Worm (Caenorhabditis elegans): ENCODE measurements around the gene F54B11.5.

- TF ChIP-seq madf-2 (tag; optimal IDR thresholded peaks at IDR 0.05), result no peak
- no peak for TF ChIP-seq unc-55 (GFP tag; optimal IDR thresholded peaks at IDR 0.05)
- TF ChIP-seq rnt-1 (tag; optimal IDR thresholded peaks at IDR 0.05), result no peak
- TF ChIP-seq pqm-1 (tag; optimal IDR thresholded peaks at IDR 0.05), result no peak
- no peak for TF ChIP-seq nhr-11 (tag; optimal IDR thresholded peaks at IDR 0.05)
- no peak for TF ChIP-seq ceh-6 (GFP tag; optimal IDR thresholded peaks at IDR 0.05)
- TF ChIP-seq hlh-13 (GFP tag; optimal IDR thresholded peaks at IDR 0.05), result no peak
Observed at ce11 chrX:13558667-13559066, 37.2 kb downstream of the F54B11.5 start.
